Fruit fly (Drosophila melanogaster): ENCODE data around the gene CG34277.

- no peak for TF ChIP-seq Mio (GFP tag; optimal IDR thresholded peaks at IDR 0.05)
- no peak for TF ChIP-seq Hr78 (GFP tag; optimal IDR thresholded peaks at IDR 0.05)
- no peak for TF ChIP-seq usp (GFP tag; optimal IDR thresholded peaks at IDR 0.05)
- TF ChIP-seq Dfd (GFP tag; optimal IDR thresholded peaks at IDR 0.05) = no peak
- no peak for TF ChIP-seq Rel (GFP tag; optimal IDR thresholded peaks at IDR 0.05)
- no peak for TF ChIP-seq Rel (tag; optimal IDR thresholded peaks at IDR 0.05)
- no peak for TF ChIP-seq tai (GFP tag; optimal IDR thresholded peaks at IDR 0.05)
- TF ChIP-seq ey (GFP tag; optimal IDR thresholded peaks at IDR 0.05) = no peak
- no peak for TF ChIP-seq dsf (GFP tag; optimal IDR thresholded peaks at IDR 0.05; ENCODE audit: borderline replicate concordance)
- TF ChIP-seq HLH106 (tag; optimal IDR thresholded peaks at IDR 0.05) = no peak
- TF ChIP-seq woc (GFP tag; optimal IDR thresholded peaks at IDR 0.05) = no peak
- no peak for TF ChIP-seq OdsH (GFP tag; optimal IDR thresholded peaks at IDR 0.05)
- no peak for TF ChIP-seq CG32264 (GFP tag; optimal IDR thresholded peaks at IDR 0.05)
- TF ChIP-seq jim (GFP tag; optimal IDR thresholded peaks at IDR 0.05) = no peak
Measured at dm6 chr3R:5414147-5414748, 44.9 kb downstream of the CG34277 start, which contains the start of gene CG14669.

All from whole organism, wandering third instar larva.